Worm (Caenorhabditis elegans) whole organism, early embryonic: ENCODE measurements around the gene jtr-1.
A peak's percentile ranks its signal among the peaks of the same experiment; 100 is the strongest.

Source experiments
- B0310.2 ChIP-seq: sonication (generic microtip); optimal IDR thresholded peaks from 2 replicates; lab custom pipeline; 2016; ENCODE audit warnings: mild to moderate bottlenecking, missing genetic modification characterization, missing compliant biosample characterization
- F13C5.2 ChIP-seq: sonication (generic microtip); optimal IDR thresholded peaks from 2 replicates; lab custom pipeline; 2017; ENCODE audit warnings: mild to moderate bottlenecking, missing genetic modification characterization, inconsistent platforms, missing compliant biosample characterization
- aly-1 ChIP-seq: sonication (generic microtip); optimal IDR thresholded peaks from 2 replicates; lab custom pipeline; 2016; ENCODE audit warnings: missing genetic modification characterization, missing compliant biosample characterization
- ama-1 ChIP-seq: fragments of 150-350 bp; optimal IDR thresholded peaks from 2 replicates; lab custom pipeline; 2014
- ceh-13 ChIP-seq: fragments of 200-800 bp; sonication (Bioruptor generic); optimal IDR thresholded peaks from 2 replicates; lab custom pipeline; 2018; ENCODE audit warnings: mild to moderate bottlenecking, missing genetic modification characterization, missing compliant biosample characterization
- ceh-36 ChIP-seq: sonication (generic microtip); optimal IDR thresholded peaks from 2 replicates; lab custom pipeline; 2016; ENCODE audit warnings: missing genetic modification characterization, inconsistent platforms, missing compliant biosample characterization
- ets-7 ChIP-seq: sonication (generic microtip); optimal IDR thresholded peaks from 2 replicates; lab custom pipeline; 2016; ENCODE audit warnings: missing genotype, missing genetic modification characterization, missing compliant biosample characterization
- flt-1 ChIP-seq: fragments of 200-800 bp; sonication (Bioruptor generic); IDR thresholded peaks from 2 replicates; pipeline ENCODE4 v1.3.6; 2022; ENCODE audit warnings: missing genetic modification characterization, missing compliant biosample characterization
- hmbx-1 ChIP-seq: sonication (generic microtip); optimal IDR thresholded peaks from 2 replicates; lab custom pipeline; 2016; ENCODE audit warnings: mild to moderate bottlenecking, missing genetic modification characterization, missing compliant biosample characterization
- hmg-4 ChIP-seq: fragments of 200-800 bp; sonication (Bioruptor generic); optimal IDR thresholded peaks from 2 replicates; lab custom pipeline; 2018; ENCODE audit warnings: mild to moderate bottlenecking, missing genetic modification characterization, missing compliant biosample characterization
- hnd-1 ChIP-seq: sonication (generic microtip); optimal IDR thresholded peaks from 2 replicates; lab custom pipeline; 2016; ENCODE audit warnings: missing genetic modification characterization, missing compliant biosample characterization
- pes-1 ChIP-seq: fragments of 200-800 bp; sonication (Bioruptor generic); IDR thresholded peaks from 2 replicates; pipeline ENCODE4 v1.3.6; 2022; ENCODE audit warnings: missing genetic modification reagents, missing genetic modification characterization, missing compliant biosample characterization
- scrt-1 ChIP-seq: fragments of 200-800 bp; sonication (Bioruptor generic); IDR thresholded peaks from 2 replicates; pipeline ENCODE4 v1.3.6; 2022; ENCODE audit warnings: missing genetic modification characterization, missing compliant biosample characterization
- sea-1 ChIP-seq: fragments of 200-800 bp; sonication (Bioruptor generic); conservative IDR thresholded peaks from 2 replicates; pipeline ENCODE4 v1.3.6; 2022; ENCODE audit warnings: missing genetic modification characterization, missing compliant biosample characterization
- tbx-11 ChIP-seq: fragments of 200-800 bp; sonication (Bioruptor generic); IDR thresholded peaks from 2 replicates; pipeline ENCODE4 v1.3.6; 2022; ENCODE audit warnings: missing genetic modification characterization, missing compliant biosample characterization
- tbx-37 ChIP-seq: fragments of 200-800 bp; sonication (Bioruptor generic); conservative IDR thresholded peaks from 2 replicates; pipeline ENCODE4 v1.3.6; 2022; ENCODE audit warnings: missing genetic modification reagents, missing genetic modification characterization, missing compliant biosample characterization
- tra-4 ChIP-seq: sonication (generic microtip); optimal IDR thresholded peaks from 2 replicates; lab custom pipeline; 2017; ENCODE audit warnings: missing genetic modification characterization, missing compliant biosample characterization

jtr-1 gene

ce11 chrIV:1443997-1444678 is 23.4 kb downstream of the jtr-1 start:
- TF ChIP-seq hnd-1 (tag; lab: Kevin White, UChicago) (no peak), ceh-36 (tag; lab: Kevin White, UChicago) (no peak), scrt-1 (no peak), hmbx-1 (tag; lab: Kevin White, UChicago) (no peak), B0310.2 (tag; lab: Kevin White, UChicago) (no peak), ets-7 (tag; lab: Kevin White, UChicago) (no peak), ama-1 (no peak), pes-1 (GFP tag; lab: Robert Waterston, UW) (no peak), hmg-4 (GFP tag; lab: Kevin White, UChicago) (no peak), sea-1 (GFP tag; lab: Robert Waterston, UW) (no peak), tbx-11 (GFP tag; lab: Robert Waterston, UW) (no peak), aly-1 (tag; lab: Kevin White, UChicago) (no peak), flt-1 (no peak), F13C5.2 (tag; lab: Kevin White, UChicago) (no peak), ceh-13 (GFP tag; lab: Kevin White, UChicago) (no peak), tbx-37 (GFP tag; lab: Robert Waterston, UW) (no peak), tra-4 (tag; lab: Kevin White, UChicago) (no peak)

DNA sequence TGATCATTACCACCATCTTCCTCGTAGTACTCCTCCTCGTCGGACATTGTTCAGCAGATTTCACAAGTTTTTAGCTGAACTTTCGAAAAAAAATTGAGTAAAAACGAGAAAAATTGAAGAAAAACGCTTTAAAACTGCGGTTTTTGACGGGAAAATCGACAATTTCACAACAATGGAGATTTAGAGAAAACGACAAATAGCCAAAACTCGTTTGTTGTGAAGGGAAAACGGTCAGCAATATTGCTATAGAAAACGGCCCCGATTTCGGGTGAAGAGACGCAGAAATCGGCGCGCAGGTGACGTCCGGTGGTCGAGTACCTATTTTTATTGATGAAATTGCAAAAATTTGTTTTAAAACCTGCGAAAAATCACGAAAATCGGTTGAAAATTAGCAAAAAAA is 25.2 kb downstream of the jtr-1 start, which contains the start of gene clp-7:
TSS of gene clp-7 (minus strand) at position 47 of the 400 bp plus-strand sequence.
- TF ChIP-seq sea-1 (GFP tag; lab: Robert Waterston, UW) (no peak), B0310.2 (tag; lab: Kevin White, UChicago) (no peak), hmg-4 (GFP tag; lab: Kevin White, UChicago) (no peak), flt-1 (no peak), ama-1 (no peak), tbx-37 (GFP tag; lab: Robert Waterston, UW) (no peak), tra-4 (tag; lab: Kevin White, UChicago) (no peak), ceh-13 (GFP tag; lab: Kevin White, UChicago) (no peak), F13C5.2 (tag; lab: Kevin White, UChicago) (no peak), aly-1 (tag; lab: Kevin White, UChicago) (no peak), scrt-1 (no peak), ceh-36 (tag; lab: Kevin White, UChicago) (no peak), tbx-11 (GFP tag; lab: Robert Waterston, UW) (no peak), hnd-1 (tag; lab: Kevin White, UChicago) (no peak), pes-1 (GFP tag; lab: Robert Waterston, UW) (no peak), ets-7 (tag; lab: Kevin White, UChicago) (no peak), hmbx-1 (tag; lab: Kevin White, UChicago) (no peak)

- peak; percentile 24; the same call in 1 of the 2 replicates for TF ChIP-seq pes-1 (GFP tag; lab: Robert Waterston, UW)
These were observed 27.8 kb downstream of the jtr-1 start for ce11 chrIV:1448528-1448927.

DNA sequence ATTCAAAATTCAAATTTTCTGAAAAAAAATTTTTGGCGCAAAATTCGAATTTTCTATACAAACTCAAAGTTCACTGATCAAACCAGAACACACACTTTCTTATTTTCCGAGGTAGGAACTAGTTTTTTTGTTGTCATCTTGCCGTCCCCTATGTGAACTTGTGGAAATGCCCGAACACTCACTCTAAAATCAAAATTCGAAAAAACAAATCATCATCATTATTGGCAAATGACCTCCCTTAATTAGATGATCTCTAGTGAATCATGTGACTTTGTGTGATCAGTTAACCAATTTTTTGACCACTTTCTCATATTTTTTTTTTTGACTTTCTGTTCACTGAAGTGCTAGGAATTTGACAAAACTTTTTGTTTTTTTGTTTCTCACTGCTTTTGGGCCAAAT is 31.8 kb downstream of the jtr-1 start:
- TF ChIP-seq flt-1 (no peak), tbx-11 (GFP tag; lab: Robert Waterston, UW) (no peak), ets-7 (tag; lab: Kevin White, UChicago) (no peak), ceh-36 (tag; lab: Kevin White, UChicago) (no peak), hnd-1 (tag; lab: Kevin White, UChicago) (no peak), ceh-13 (GFP tag; lab: Kevin White, UChicago) (no peak), aly-1 (tag; lab: Kevin White, UChicago) (no peak), hmg-4 (GFP tag; lab: Kevin White, UChicago) (no peak), sea-1 (GFP tag; lab: Robert Waterston, UW) (no peak), F13C5.2 (tag; lab: Kevin White, UChicago) (no peak), hmbx-1 (tag; lab: Kevin White, UChicago) (no peak), tbx-37 (GFP tag; lab: Robert Waterston, UW) (no peak), ama-1 (no peak)

DNA sequence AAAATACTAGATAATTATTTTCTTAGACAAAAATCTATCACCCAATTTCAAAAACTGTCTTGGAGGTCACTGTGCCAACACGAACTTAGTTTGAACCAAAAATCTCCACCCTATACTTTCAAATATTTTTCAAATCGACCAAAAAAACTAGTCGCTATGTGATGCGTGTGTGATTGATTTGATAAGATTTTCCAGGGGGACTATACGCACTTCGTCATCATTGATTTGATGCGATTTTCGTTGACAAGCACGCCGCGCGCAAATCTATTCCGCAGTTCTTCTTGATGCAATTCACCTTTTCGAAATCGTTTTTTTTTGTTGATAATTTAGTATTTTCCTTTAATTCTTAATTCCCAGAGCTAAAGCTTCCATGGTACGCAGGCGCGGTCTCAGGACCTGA is 32.7 kb downstream of the jtr-1 start:
- no peak for TF ChIP-seq ets-7 (tag; lab: Kevin White, UChicago)
- no peak for TF ChIP-seq scrt-1
- TF ChIP-seq tbx-11 (GFP tag; lab: Robert Waterston, UW) = no peak

DNA sequence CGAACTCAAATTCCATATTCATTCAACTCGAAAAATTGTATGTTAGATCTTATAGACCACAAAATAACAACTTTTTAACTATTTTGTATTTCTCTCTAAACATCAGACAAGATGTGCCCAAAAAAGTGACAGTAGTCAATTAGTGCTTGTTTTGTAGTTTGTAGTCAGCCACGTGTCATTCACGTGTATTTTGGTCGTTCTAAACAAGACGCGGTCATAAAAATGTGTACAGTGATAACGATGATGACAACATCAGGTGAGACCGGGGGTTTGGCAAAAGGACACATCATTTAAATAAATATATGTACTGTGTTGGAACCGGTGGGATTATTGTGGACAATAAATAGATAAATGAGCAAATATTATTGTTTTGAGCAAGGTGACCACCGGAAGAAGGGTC is 33.5 kb downstream of the jtr-1 start:
- TF ChIP-seq scrt-1 = no peak
- TF ChIP-seq sea-1 (GFP tag; lab: Robert Waterston, UW) = no peak
- no peak for TF ChIP-seq hmg-4 (GFP tag; lab: Kevin White, UChicago)
- TF ChIP-seq ceh-13 (GFP tag; lab: Kevin White, UChicago) = no peak
- TF ChIP-seq pes-1 (GFP tag; lab: Robert Waterston, UW) = no peak
- no peak for TF ChIP-seq B0310.2 (tag; lab: Kevin White, UChicago)
- TF ChIP-seq flt-1 = no peak
- TF ChIP-seq F13C5.2 (tag; lab: Kevin White, UChicago) = no peak
- TF ChIP-seq ets-7 (tag; lab: Kevin White, UChicago) = no peak
- TF ChIP-seq tbx-37 (GFP tag; lab: Robert Waterston, UW) = no peak
- no peak for TF ChIP-seq hmbx-1 (tag; lab: Kevin White, UChicago)
- TF ChIP-seq tbx-11 (GFP tag; lab: Robert Waterston, UW) = no peak
- TF ChIP-seq aly-1 (tag; lab: Kevin White, UChicago) = no peak
- no peak for TF ChIP-seq ama-1
- no peak for TF ChIP-seq hnd-1 (tag; lab: Kevin White, UChicago)

DNA sequence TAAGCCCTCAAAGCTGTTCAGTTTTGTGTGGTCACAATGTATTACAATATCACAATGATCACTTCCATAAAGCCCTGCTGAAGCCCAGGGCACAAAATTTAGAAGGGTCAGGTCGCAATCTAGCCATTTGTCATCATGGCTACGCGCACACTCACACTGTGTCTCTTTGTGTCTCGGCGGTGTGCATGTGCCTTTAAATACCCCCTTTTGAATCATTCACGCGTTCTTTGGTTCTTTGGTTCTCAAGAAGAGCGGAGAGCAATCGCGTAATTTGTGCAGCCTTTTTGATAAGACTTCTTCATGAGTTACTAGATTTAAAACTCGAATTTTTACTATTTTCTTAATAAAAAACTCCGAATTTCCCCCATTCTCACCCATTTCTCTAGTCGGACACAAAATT is 34.3 kb downstream of the jtr-1 start:
- TF ChIP-seq hnd-1 (tag; lab: Kevin White, UChicago) (no peak), scrt-1 (no peak), ceh-13 (GFP tag; lab: Kevin White, UChicago) (no peak), ama-1 (no peak), sea-1 (GFP tag; lab: Robert Waterston, UW) (no peak), tbx-37 (GFP tag; lab: Robert Waterston, UW) (no peak), F13C5.2 (tag; lab: Kevin White, UChicago) (no peak), ets-7 (tag; lab: Kevin White, UChicago) (no peak)
